Worm (Caenorhabditis elegans): ENCODE results near the gene bath-20.
"Not testable (repeated sequence)": the region's sequence is repeated elsewhere in the genome, so short reads cannot be mapped to it uniquely, and the experiment has no call there.

The bath-20 gene

ce11 chrII:2042447-2042846 lies at the start of gene bath-20:
Gene bath-20 (minus strand): TSS chrII:2042547.
- no peak for TF ChIP-seq dao-5 (tag; optimal IDR thresholded peaks at IDR 0.05)
- no peak for TF ChIP-seq him-1 (tag; optimal IDR thresholded peaks at IDR 0.05)
- no peak for TF ChIP-seq W03F9.2 (tag; optimal IDR thresholded peaks at IDR 0.05)

- TF ChIP-seq W03F9.2 (tag; optimal IDR thresholded peaks at IDR 0.05), result no peak
- no peak for TF ChIP-seq dao-5 (tag; optimal IDR thresholded peaks at IDR 0.05)
- TF ChIP-seq him-1 (tag; optimal IDR thresholded peaks at IDR 0.05), result no peak
These were observed 49.6 kb upstream of the bath-20 start, which contains the start of gene T16A1.10 for ce11 chrII:2091972-2092371. Gene T16A1.10 (minus strand): TSS chrII:2092094.

ce11 chrII:2090605-2091004 lies 48.3 kb upstream of the bath-20 start, which contains the start of gene trpl-5:
Gene trpl-5 (minus strand): TSS chrII:2090636.
- TF ChIP-seq W03F9.2 (tag; optimal IDR thresholded peaks at IDR 0.05) (no peak), him-1 (tag; optimal IDR thresholded peaks at IDR 0.05) (no peak), dao-5 (tag; optimal IDR thresholded peaks at IDR 0.05) (no peak)

ce11 chrII:2087206-2087605 lies 44.9 kb upstream of the bath-20 start:
- TF ChIP-seq dao-5 (tag; optimal IDR thresholded peaks at IDR 0.05), result no peak
- no peak for TF ChIP-seq him-1 (tag; optimal IDR thresholded peaks at IDR 0.05)
- TF ChIP-seq W03F9.2 (tag; optimal IDR thresholded peaks at IDR 0.05), result no peak

ce11 chrII:2083726-2084179 lies 41.4 kb upstream of the bath-20 start, which contains the start of the genes T16A1.5 and fbxc-49:
Gene T16A1.5 (minus strand): TSS chrII:2083826.
Gene fbxc-49 (plus strand): TSS chrII:2084129.
- TF ChIP-seq W03F9.2 (tag; optimal IDR thresholded peaks at IDR 0.05) (no peak), him-1 (tag; optimal IDR thresholded peaks at IDR 0.05) (no peak), dao-5 (tag; optimal IDR thresholded peaks at IDR 0.05) (no peak)

- TF ChIP-seq W03F9.2 (tag; optimal IDR thresholded peaks at IDR 0.05), result no peak
- no peak for TF ChIP-seq dao-5 (tag; optimal IDR thresholded peaks at IDR 0.05)
- TF ChIP-seq him-1 (tag; optimal IDR thresholded peaks at IDR 0.05), result no peak
These were observed 38.9 kb upstream of the bath-20 start, which contains the start of gene T16A1.4 for ce11 chrII:2081257-2081656. Gene T16A1.4 (plus strand): TSS chrII:2081557.

- TF ChIP-seq W03F9.2 (tag; optimal IDR thresholded peaks at IDR 0.05) (no peak), dao-5 (tag; optimal IDR thresholded peaks at IDR 0.05) (no peak), him-1 (tag; optimal IDR thresholded peaks at IDR 0.05) (no peak)
These were observed 38.1 kb upstream of the bath-20 start, which contains the start of gene F07E5.9 for ce11 chrII:2080425-2080824. Gene F07E5.9 (minus strand): TSS chrII:2080525.

- TF ChIP-seq him-1 (tag; optimal IDR thresholded peaks at IDR 0.05) (no peak), dao-5 (tag; optimal IDR thresholded peaks at IDR 0.05) (no peak), W03F9.2 (tag; optimal IDR thresholded peaks at IDR 0.05) (no peak)
These were observed 34.1 kb upstream of the bath-20 start for ce11 chrII:2076467-2076866.

ce11 chrII:2075513-2075912 lies 33.2 kb upstream of the bath-20 start, which contains the start of gene F07E5.8:
Gene F07E5.8 (minus strand): TSS chrII:2075613.
- no peak for TF ChIP-seq dao-5 (tag; optimal IDR thresholded peaks at IDR 0.05)
- TF ChIP-seq W03F9.2 (tag; optimal IDR thresholded peaks at IDR 0.05), result no peak
- TF ChIP-seq him-1 (tag; optimal IDR thresholded peaks at IDR 0.05), result no peak

- TF ChIP-seq W03F9.2 (tag; optimal IDR thresholded peaks at IDR 0.05) (no peak), dao-5 (tag; optimal IDR thresholded peaks at IDR 0.05) (no peak), him-1 (tag; optimal IDR thresholded peaks at IDR 0.05) (no peak)
These were observed 29.1 kb upstream of the bath-20 start, which contains the start of gene F07E5.7 for ce11 chrII:2071429-2071828. Gene F07E5.7 (minus strand): TSS chrII:2071529.

- not testable (repeated sequence) for TF ChIP-seq dao-5, W03F9.2, him-1 (tag; optimal IDR thresholded peaks at IDR 0.05)
These were observed 25.2 kb upstream of the bath-20 start, which contains the start of gene F07E5.12 for ce11 chrII:2067451-2068021. Gene F07E5.12 (plus strand): TSS chrII:2067971.

ce11 chrII:2064497-2064896 lies 22.1 kb upstream of the bath-20 start, which contains the start of gene fbxb-6:
Gene fbxb-6 (plus strand): TSS chrII:2064797.
- no peak for TF ChIP-seq dao-5 (tag; optimal IDR thresholded peaks at IDR 0.05)
- no peak for TF ChIP-seq W03F9.2 (tag; optimal IDR thresholded peaks at IDR 0.05)
- no peak for TF ChIP-seq him-1 (tag; optimal IDR thresholded peaks at IDR 0.05)

- TF ChIP-seq W03F9.2 (tag; optimal IDR thresholded peaks at IDR 0.05) (no peak), dao-5 (tag; optimal IDR thresholded peaks at IDR 0.05) (no peak), him-1 (tag; optimal IDR thresholded peaks at IDR 0.05) (no peak)
These were observed 21.6 kb upstream of the bath-20 start, which contains the start of gene F07E5.13 for ce11 chrII:2063989-2064388. Gene F07E5.13 (minus strand): TSS chrII:2064089.

- no peak for TF ChIP-seq him-1 (tag; optimal IDR thresholded peaks at IDR 0.05)
- no peak for TF ChIP-seq dao-5 (tag; optimal IDR thresholded peaks at IDR 0.05)
- TF ChIP-seq W03F9.2 (tag; optimal IDR thresholded peaks at IDR 0.05), result no peak
These were observed 16.6 kb upstream of the bath-20 start, which contains the start of gene F07E5.5 for ce11 chrII:2058985-2059384. Gene F07E5.5 (minus strand): TSS chrII:2059070.

Measured in whole organism, L4/young adult.